Fruit fly (Drosophila melanogaster) whole organism, prepupa: Measurements from ENCODE around the gene CG31957.

Experiments
- Blimp-1 ChIP-seq: fragments of 200-800 bp; sonication (Bioruptor generic); optimal IDR thresholded peaks from 3 replicates; lab custom pipeline; 2017; ENCODE audit warnings: missing biosample characterization, missing genetic modification characterization, mild to moderate bottlenecking, moderate library complexity, missing genetic modification reagents
- CG10631 ChIP-seq: fragments of 200-800 bp; sonication (Bioruptor generic); optimal IDR thresholded peaks from 2 replicates; lab custom pipeline; 2016; ENCODE audit warnings: missing biosample characterization, missing genetic modification characterization
- CG11762 ChIP-seq: fragments of 200-800 bp; sonication (Bioruptor generic); optimal IDR thresholded peaks from 3 replicates; lab custom pipeline; 2016; ENCODE audit warnings: missing biosample characterization, missing genetic modification characterization; ENCODE audit not compliant: insufficient read depth
- CG11902 ChIP-seq: fragments of 200-800 bp; sonication (Bioruptor generic); optimal IDR thresholded peaks from 3 replicates; lab custom pipeline; 2016; ENCODE audit warnings: missing biosample characterization, missing genetic modification characterization
- CG15336 ChIP-seq: fragments of 200-800 bp; sonication (Bioruptor generic); IDR thresholded peaks from 2 replicates; pipeline ENCODE4 v1.3.6; 2022; ENCODE audit warnings: missing biosample characterization, missing genetic modification characterization
- CG1621 ChIP-seq: fragments of 200-800 bp; sonication (Bioruptor generic); optimal IDR thresholded peaks from 3 replicates; lab custom pipeline; 2018; ENCODE audit warnings: missing biosample characterization, mild to moderate bottlenecking, missing genetic modification characterization
- CG16779 ChIP-seq: fragments of 200-800 bp; sonication (Bioruptor generic); optimal IDR thresholded peaks from 3 replicates; lab custom pipeline; 2017; ENCODE audit warnings: missing biosample characterization, mild to moderate bottlenecking, missing genetic modification characterization
- CG3032 ChIP-seq: fragments of 200-800 bp; optimal IDR thresholded peaks from 2 replicates; lab custom pipeline; 2019; ENCODE audit warnings: missing biosample characterization, mild to moderate bottlenecking, missing genetic modification characterization, moderate library complexity
- CG31627 ChIP-seq: fragments of 200-800 bp; sonication (Bioruptor generic); optimal IDR thresholded peaks from 3 replicates; lab custom pipeline; 2016; ENCODE audit warnings: missing biosample characterization, missing genetic modification characterization
- CG3919 ChIP-seq: fragments of 200-800 bp; sonication (Bioruptor generic); optimal IDR thresholded peaks from 3 replicates; lab custom pipeline; 2016; ENCODE audit warnings: missing biosample characterization, missing genetic modification characterization
- CG4318 ChIP-seq: fragments of 200-800 bp; sonication (Bioruptor generic); optimal IDR thresholded peaks from 3 replicates; lab custom pipeline; 2017; ENCODE audit warnings: missing biosample characterization, mild to moderate bottlenecking, missing genetic modification characterization
- CG6163 ChIP-seq: fragments of 200-800 bp; sonication (Bioruptor generic); IDR thresholded peaks from 3 replicates; pipeline ENCODE4 v1.3.6; 2022; ENCODE audit warnings: missing biosample characterization, missing genetic modification characterization
- CG6792 ChIP-seq: fragments of 200-800 bp; sonication (Bioruptor generic); optimal IDR thresholded peaks from 3 replicates; lab custom pipeline; 2016; ENCODE audit warnings: missing biosample characterization, missing genetic modification characterization
- CG6854 ChIP-seq: fragments of 200-800 bp; sonication (Bioruptor generic); optimal IDR thresholded peaks from 2 replicates; lab custom pipeline; 2017; ENCODE audit warnings: missing biosample characterization, mild to moderate bottlenecking, missing genetic modification characterization
- CG8119 ChIP-seq: fragments of 200-800 bp; sonication (Bioruptor generic); IDR thresholded peaks from 3 replicates; pipeline ENCODE4 v1.3.6; 2022; ENCODE audit warnings: missing biosample characterization, missing genetic modification characterization
- CG8319 ChIP-seq: fragments of 200-800 bp; sonication (Bioruptor generic); optimal IDR thresholded peaks from 3 replicates; lab custom pipeline; 2016; ENCODE audit warnings: missing biosample characterization, missing genetic modification characterization
- CG9139 ChIP-seq: fragments of 200-800 bp; sonication (Bioruptor generic); optimal IDR thresholded peaks from 3 replicates; lab custom pipeline; 2017; ENCODE audit warnings: missing biosample characterization, mild to moderate bottlenecking, missing genetic modification characterization
- Eip75B ChIP-seq: fragments of 200-800 bp; sonication (Bioruptor generic); optimal IDR thresholded peaks from 3 replicates; lab custom pipeline; 2016; ENCODE audit warnings: missing biosample characterization, missing genetic modification characterization
- Eip78C ChIP-seq: fragments of 200-800 bp; sonication (Bioruptor generic); peaks from one replicate; lab custom pipeline; 2016; ENCODE audit warnings: missing biosample characterization, missing genetic modification characterization
- Eip93F ChIP-seq: fragments of 200-800 bp; sonication (Bioruptor generic); optimal IDR thresholded peaks from 2 replicates; lab custom pipeline; 2016; ENCODE audit warnings: missing biosample characterization, mild to moderate bottlenecking, missing genetic modification characterization
- Ets21C ChIP-seq: fragments of 200-800 bp; sonication (Bioruptor generic); optimal IDR thresholded peaks from 3 replicates; lab custom pipeline; 2016; ENCODE audit warnings: missing biosample characterization, missing genetic modification characterization
- Ets96B ChIP-seq: fragments of 200-800 bp; optimal IDR thresholded peaks from 2 replicates; lab custom pipeline; 2019; ENCODE audit warnings: missing biosample characterization, mild to moderate bottlenecking, missing genetic modification characterization, moderate library complexity
- Gug ChIP-seq: fragments of 200-800 bp; sonication (Bioruptor generic); IDR thresholded peaks from 2 replicates; pipeline ENCODE4 v1.3.6; 2022; ENCODE audit warnings: missing biosample characterization, missing genetic modification characterization
- Hr38 ChIP-seq: sonication (Bioruptor generic); optimal IDR thresholded peaks from 2 replicates; lab custom pipeline; 2016; ENCODE audit warnings: missing biosample characterization, missing genetic modification characterization
- Hr39 ChIP-seq: fragments of 200-800 bp; sonication (Bioruptor generic); optimal IDR thresholded peaks from 2 replicates; lab custom pipeline; 2016; ENCODE audit warnings: missing biosample characterization, missing genetic modification characterization
- Hr4 ChIP-seq: fragments of 200-800 bp; sonication (Bioruptor generic); optimal IDR thresholded peaks from 3 replicates; lab custom pipeline; 2016; ENCODE audit warnings: missing biosample characterization, missing genetic modification characterization
- Lpt ChIP-seq: fragments of 200-800 bp; sonication (Bioruptor generic); optimal IDR thresholded peaks from 3 replicates; lab custom pipeline; 2016; ENCODE audit warnings: missing biosample characterization, missing genetic modification characterization
- Met ChIP-seq: fragments of 200-800 bp; sonication (Bioruptor generic); optimal IDR thresholded peaks from 3 replicates; lab custom pipeline; 2016; ENCODE audit warnings: missing biosample characterization, missing genetic modification characterization
- OdsH ChIP-seq: fragments of 200-800 bp; sonication (Bioruptor generic); optimal IDR thresholded peaks from 3 replicates; lab custom pipeline; 2016; ENCODE audit warnings: missing biosample characterization, missing genetic modification characterization
- Smox ChIP-seq: fragments of 200-800 bp; sonication (Bioruptor generic); optimal IDR thresholded peaks from 3 replicates; lab custom pipeline; 2016; ENCODE audit warnings: missing biosample characterization, missing genetic modification characterization
- Sox102F ChIP-seq: fragments of 200-800 bp; sonication (Bioruptor generic); optimal IDR thresholded peaks from 2 replicates; lab custom pipeline; 2016; ENCODE audit warnings: missing biosample characterization, mild to moderate bottlenecking, missing genetic modification characterization
- Sox14 ChIP-seq: fragments of 200-800 bp; sonication (Bioruptor generic); optimal IDR thresholded peaks from 3 replicates; lab custom pipeline; 2016; ENCODE audit warnings: missing biosample characterization, missing genetic modification characterization
- Sox15 ChIP-seq: fragments of 200-800 bp; sonication (Bioruptor generic); optimal IDR thresholded peaks from 3 replicates; lab custom pipeline; 2016; ENCODE audit warnings: missing biosample characterization, missing genetic modification characterization
- achi ChIP-seq: fragments of 200-800 bp; sonication (Bioruptor generic); optimal IDR thresholded peaks from 3 replicates; lab custom pipeline; 2016; ENCODE audit warnings: missing biosample characterization, missing genetic modification characterization
- cyc ChIP-seq: fragments of 200-800 bp; sonication (Bioruptor generic); optimal IDR thresholded peaks from 3 replicates; lab custom pipeline; 2016; ENCODE audit warnings: missing biosample characterization, missing genetic modification characterization
- dac ChIP-seq: fragments of 200-800 bp; sonication (Bioruptor generic); optimal IDR thresholded peaks from 2 replicates; lab custom pipeline; 2017; ENCODE audit warnings: missing biosample characterization, mild to moderate bottlenecking, missing genetic modification characterization
- dsx ChIP-seq: fragments of 200-800 bp; optimal IDR thresholded peaks from 3 replicates; lab custom pipeline; 2019; ENCODE audit warnings: missing biosample characterization, mild to moderate bottlenecking, missing genetic modification characterization, moderate library complexity; ENCODE audit not compliant: poor library complexity, severe bottlenecking
- esn ChIP-seq: fragments of 200-800 bp; sonication (Bioruptor generic); optimal IDR thresholded peaks from 2 replicates; lab custom pipeline; 2016; ENCODE audit warnings: missing biosample characterization, mild to moderate bottlenecking, missing genetic modification characterization, moderate library complexity
- fd59A ChIP-seq: fragments of 200-800 bp; sonication (Bioruptor generic); optimal IDR thresholded peaks from 2 replicates; lab custom pipeline; 2017; ENCODE audit warnings: missing biosample characterization, mild to moderate bottlenecking, missing genetic modification characterization, missing genetic modification reagents
- fd85E ChIP-seq: fragments of 200-800 bp; sonication (Bioruptor generic); optimal IDR thresholded peaks from 3 replicates; lab custom pipeline; 2016; ENCODE audit warnings: missing biosample characterization, missing genetic modification characterization
- fkh ChIP-seq: fragments of 200-800 bp; sonication (Bioruptor generic); optimal IDR thresholded peaks from 3 replicates; lab custom pipeline; 2017; ENCODE audit warnings: missing biosample characterization, mild to moderate bottlenecking, missing genetic modification characterization, moderate library complexity
- net ChIP-seq: fragments of 200-800 bp; sonication (Bioruptor generic); optimal IDR thresholded peaks from 3 replicates; lab custom pipeline; 2016; ENCODE audit warnings: missing biosample characterization, missing genetic modification characterization
- pdm3 ChIP-seq: fragments of 200-800 bp; sonication (Bioruptor generic); optimal IDR thresholded peaks from 3 replicates; lab custom pipeline; 2016; ENCODE audit warnings: missing biosample characterization, missing genetic modification characterization
- topi ChIP-seq: fragments of 200-800 bp; sonication (Bioruptor generic); optimal IDR thresholded peaks from 3 replicates; lab custom pipeline; 2016; ENCODE audit warnings: missing biosample characterization, missing genetic modification characterization
- vri ChIP-seq: fragments of 200-800 bp; sonication (Bioruptor generic); optimal IDR thresholded peaks from 3 replicates; lab custom pipeline; 2016; ENCODE audit warnings: missing biosample characterization, mild to moderate bottlenecking, missing genetic modification characterization

Gene CG31957

dm6 chr2L:3902760-3903159, 30.5 kb upstream of the CG31957 start, which contains the start of gene capu:
Gene capu, minus strand, starts transcription at chr2L:3902860.
- no peak for TF ChIP-seq fkh (GFP tag; lab: Kevin White, UChicago)
- no peak for TF ChIP-seq Hr38 (GFP tag; lab: Kevin White, UChicago)
- no peak for TF ChIP-seq fd85E (GFP tag; lab: Kevin White, UChicago)
- no peak for TF ChIP-seq Lpt (GFP tag; lab: Kevin White, UChicago)
- no peak for TF ChIP-seq fd59A (GFP tag; lab: Kevin White, UChicago)
- no peak for TF ChIP-seq Met (GFP tag; lab: Kevin White, UChicago)
- no peak for TF ChIP-seq Ets96B (tag; lab: Kevin White, UChicago)
- TF ChIP-seq Eip93F (GFP tag; lab: Kevin White, UChicago): no peak
- TF ChIP-seq Blimp-1 (GFP tag; lab: Kevin White, UChicago): no peak
- no peak for TF ChIP-seq Sox14
- no peak for TF ChIP-seq CG3032 (tag; lab: Kevin White, UChicago)
- no peak for TF ChIP-seq CG16779 (tag; lab: Kevin White, UChicago)
- TF ChIP-seq CG1621: no peak
- no peak for TF ChIP-seq CG6854
- TF ChIP-seq Hr4 (GFP tag; lab: Kevin White, UChicago): no peak
- TF ChIP-seq CG3919 (GFP tag; lab: Kevin White, UChicago): no peak
- no peak for TF ChIP-seq OdsH (GFP tag; lab: Kevin White, UChicago)
- no peak for TF ChIP-seq Eip78C (GFP tag; lab: Kevin White, UChicago)
- TF ChIP-seq CG11902 (GFP tag; lab: Kevin White, UChicago): no peak

DNA sequence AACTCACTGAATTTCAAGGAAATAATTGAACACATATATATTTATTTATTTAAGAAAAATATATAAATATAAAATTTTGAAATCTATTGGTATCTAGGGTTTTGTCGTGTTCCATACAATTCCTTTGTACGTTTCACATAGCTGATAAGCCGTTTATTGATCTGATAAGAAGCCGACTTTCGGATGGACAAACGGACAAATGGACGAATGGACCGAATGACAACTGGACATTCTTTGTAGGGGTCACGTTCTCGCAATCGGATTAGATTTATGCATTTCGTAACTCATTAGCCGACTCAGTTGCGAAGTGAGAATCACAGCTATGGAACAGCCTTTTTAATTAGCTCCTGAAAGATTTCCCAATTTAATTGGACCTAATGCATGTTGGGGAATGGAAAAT, 25.3 kb upstream of the CG31957 start:
- TF ChIP-seq Eip75B (GFP tag; lab: Kevin White, UChicago) (no peak), cyc (no peak), dsx (GFP tag; lab: Kevin White, UChicago) (no peak), CG10631 (GFP tag; lab: Kevin White, UChicago) (no peak), Ets21C (GFP tag; lab: Kevin White, UChicago) (no peak), achi (no peak), Sox102F (GFP tag; lab: Kevin White, UChicago) (no peak), fkh (GFP tag; lab: Kevin White, UChicago) (no peak), net (GFP tag; lab: Kevin White, UChicago) (no peak), fd85E (GFP tag; lab: Kevin White, UChicago) (no peak), Smox (GFP tag; lab: Kevin White, UChicago) (no peak)

DNA sequence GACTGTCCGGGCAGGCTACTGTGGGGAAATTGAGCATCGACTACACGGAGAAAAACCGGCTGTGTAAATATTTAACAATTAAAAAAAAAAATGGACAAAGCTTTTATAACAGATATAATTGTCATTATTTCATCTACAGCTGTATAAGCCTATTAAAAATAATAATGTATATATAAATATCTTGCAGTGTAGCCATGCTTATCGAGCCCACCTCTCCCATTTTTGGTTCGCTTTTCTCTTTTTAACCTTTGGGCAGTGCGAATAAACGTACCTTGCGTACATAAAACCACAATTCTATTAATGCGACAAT, 24.5 kb upstream of the CG31957 start:
- TF ChIP-seq cyc: peak; percentile 85
- TF ChIP-seq Ets96B (tag; lab: Kevin White, UChicago): peak; percentile 18
- TF ChIP-seq topi (GFP tag; lab: Kevin White, UChicago): peak; percentile 85
- no peak for TF ChIP-seq Hr38 (GFP tag; lab: Kevin White, UChicago)
- peak; percentile 1 for TF ChIP-seq dsx (GFP tag; lab: Kevin White, UChicago)
- peak; percentile 64 for TF ChIP-seq CG10631 (GFP tag; lab: Kevin White, UChicago)
- peak; percentile 69 for TF ChIP-seq Eip93F (GFP tag; lab: Kevin White, UChicago)
- TF ChIP-seq CG6854: no peak
- TF ChIP-seq CG6792 (GFP tag; lab: Kevin White, UChicago): peak; percentile 66
- peak; percentile 82 for TF ChIP-seq CG31627
- peak; percentile 61 for TF ChIP-seq CG11902 (GFP tag; lab: Kevin White, UChicago)
- TF ChIP-seq Hr39: peak; percentile 62
- TF ChIP-seq Ets21C (GFP tag; lab: Kevin White, UChicago): peak; percentile 53
- TF ChIP-seq CG3032 (tag; lab: Kevin White, UChicago): no peak
- TF ChIP-seq CG9139 (GFP tag; lab: Kevin White, UChicago): no peak
- no peak for TF ChIP-seq CG8119 (GFP tag; lab: Robert Waterston, UW)
- peak; percentile 41 for TF ChIP-seq CG4318 (GFP tag; lab: Kevin White, UChicago)
- peak; percentile 71 for TF ChIP-seq Blimp-1 (GFP tag; lab: Kevin White, UChicago)
- peak; percentile 67 for TF ChIP-seq CG8319 (GFP tag; lab: Kevin White, UChicago)
- no peak for TF ChIP-seq fkh (GFP tag; lab: Kevin White, UChicago)
- no peak for TF ChIP-seq dac (GFP tag; lab: Kevin White, UChicago)
- peak; percentile 64 for TF ChIP-seq achi
- peak; percentile 50 for TF ChIP-seq Sox15
- TF ChIP-seq net (GFP tag; lab: Kevin White, UChicago): peak; percentile 37
- peak; percentile 76 for TF ChIP-seq vri (GFP tag; lab: Kevin White, UChicago)
- peak; percentile 70 for TF ChIP-seq Gug (GFP tag; lab: Robert Waterston, UW)
- peak; percentile 62 for TF ChIP-seq Eip75B (GFP tag; lab: Kevin White, UChicago)
- TF ChIP-seq CG6163 (GFP tag; lab: Robert Waterston, UW): peak; percentile 88
- peak; percentile 23 for TF ChIP-seq Lpt (GFP tag; lab: Kevin White, UChicago)
- peak; percentile 88 for TF ChIP-seq Met (GFP tag; lab: Kevin White, UChicago)
- peak; percentile 66 for TF ChIP-seq CG3919 (GFP tag; lab: Kevin White, UChicago)
- peak; percentile 54 for TF ChIP-seq pdm3 (GFP tag; lab: Kevin White, UChicago)
- peak; percentile 74; the same call in 1 of the 2 replicates for TF ChIP-seq CG15336 (GFP tag; lab: Robert Waterston, UW)
- TF ChIP-seq Smox (GFP tag; lab: Kevin White, UChicago): peak; percentile 74
- peak; percentile 83 for TF ChIP-seq esn (GFP tag; lab: Kevin White, UChicago)
- peak; percentile 52 for TF ChIP-seq CG11762 (GFP tag; lab: Kevin White, UChicago)
